Worm (Caenorhabditis elegans) whole organism, late embryonic: ENCODE data around the gene mbk-2.

Experiments used
- F13H6.1 ChIP-seq: sonication (generic microtip); optimal IDR thresholded peaks from 2 replicates; lab custom pipeline; 2016; ENCODE audit warnings: missing genetic modification characterization, missing compliant biosample characterization
- ahr-1 ChIP-seq: sonication (generic microtip); optimal IDR thresholded peaks from 2 replicates; lab custom pipeline; 2016; ENCODE audit warnings: missing genetic modification characterization, missing compliant biosample characterization
- ceh-9 ChIP-seq: sonication (generic microtip); optimal IDR thresholded peaks from 2 replicates; lab custom pipeline; 2016; ENCODE audit warnings: mild to moderate bottlenecking, missing genetic modification characterization, inconsistent platforms, missing compliant biosample characterization
- dve-1 ChIP-seq: sonication (generic microtip); optimal IDR thresholded peaks from 2 replicates; lab custom pipeline; 2017; ENCODE audit warnings: antibody characterized with exemption, mild to moderate bottlenecking, missing genetic modification characterization, missing compliant biosample characterization
- ets-4 ChIP-seq: sonication (generic microtip); optimal IDR thresholded peaks from 2 replicates; lab custom pipeline; 2016; ENCODE audit warnings: missing genetic modification characterization, missing compliant biosample characterization
- hlh-6 ChIP-seq: sonication (generic microtip); optimal IDR thresholded peaks from 2 replicates; lab custom pipeline; 2016; ENCODE audit warnings: missing genotype, missing genetic modification characterization, missing compliant biosample characterization
- hlh-8 ChIP-seq: sonication (generic microtip); optimal IDR thresholded peaks from 2 replicates; lab custom pipeline; 2016; ENCODE audit warnings: missing genotype, missing genetic modification characterization, missing compliant biosample characterization

DNA sequence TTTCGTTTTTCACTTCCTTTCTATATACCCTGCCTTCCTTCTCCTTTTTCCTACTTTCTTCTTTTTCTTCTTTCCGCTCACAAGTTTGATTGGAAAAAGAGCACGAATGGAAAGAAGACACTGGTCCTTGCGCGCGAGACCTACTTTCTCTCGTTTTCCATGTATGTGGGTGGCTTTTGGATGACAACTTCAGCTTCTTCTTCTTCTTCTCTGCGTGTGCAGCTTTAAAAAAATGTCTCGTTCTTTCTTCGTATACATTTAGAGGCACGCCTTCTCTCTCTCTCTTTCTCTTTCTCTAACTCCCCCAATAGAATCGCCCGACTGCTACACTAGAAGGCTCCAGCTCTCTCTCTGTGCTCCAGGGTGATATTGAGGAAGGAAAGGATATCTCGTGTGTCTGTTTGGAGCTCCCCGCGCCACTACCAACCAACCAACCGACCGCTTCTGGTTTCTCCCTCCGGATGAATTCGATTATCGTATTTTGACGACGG lies 16.9 kb downstream of the mbk-2 start:
- TF ChIP-seq ceh-9 (tag; lab: Kevin White, UChicago): no peak
- TF ChIP-seq F13H6.1 (tag; lab: Kevin White, UChicago): no peak
- no peak for TF ChIP-seq dve-1 (tag; lab: Kevin White, UChicago)
- TF ChIP-seq ets-4 (tag; lab: Kevin White, UChicago): no peak
- no peak for TF ChIP-seq ahr-1
- TF ChIP-seq hlh-8 (tag; lab: Kevin White, UChicago): no peak
- no peak for TF ChIP-seq hlh-6 (tag; lab: Kevin White, UChicago)
